Fruit fly (Drosophila melanogaster) Kc167 (cell line): ENCODE data around the gene cv-c.

Experiments
- Myc ChIP-seq: fragments of >200 bp; optimal IDR thresholded peaks from 2 replicates; lab custom pipeline; 2017; ENCODE audit warnings: missing external identifiers
- h ChIP-seq: fragments of >200 bp; optimal IDR thresholded peaks from 3 replicates; lab custom pipeline; 2018; ENCODE audit warnings: missing external identifiers
- psq ChIP-seq: fragments of >200 bp; optimal IDR thresholded peaks from 2 replicates; lab custom pipeline; 2017; ENCODE audit warnings: missing external identifiers
- ttk ChIP-seq: sonication (Bioruptor generic); optimal IDR thresholded peaks from 2 replicates; lab custom pipeline; 2017; ENCODE audit warnings: missing external identifiers

- TF ChIP-seq psq (no peak), Myc (lab: Kevin White, UChicago) (no peak), h (lab: Kevin White, UChicago) (no peak), ttk (lab: Kevin White, UChicago) (no peak)
These were observed 45.5 kb downstream of the cv-c start for dm6 chr3R:14436011-14436410.
